Worm (Caenorhabditis elegans) whole organism, late embryonic: ENCODE results near the gene W02B12.12.

Experiments
- ahr-1 ChIP-seq: sonication (generic microtip); optimal IDR thresholded peaks from 2 replicates; lab custom pipeline; 2016; ENCODE audit warnings: missing genetic modification characterization, missing compliant biosample characterization
- ceh-18 ChIP-seq: sonication (generic microtip); optimal IDR thresholded peaks from 2 replicates; lab custom pipeline; 2016; ENCODE audit warnings: missing genetic modification characterization, missing compliant biosample characterization
- ceh-45 ChIP-seq: fragments of 200-800 bp; sonication (Bioruptor generic); IDR thresholded peaks from 2 replicates; pipeline ENCODE4 v1.3.6; 2022; ENCODE audit warnings: missing genetic modification reagents, missing genetic modification characterization, missing compliant biosample characterization
- hlh-8 ChIP-seq: sonication (generic microtip); optimal IDR thresholded peaks from 2 replicates; lab custom pipeline; 2016; ENCODE audit warnings: missing genotype, missing genetic modification characterization, missing compliant biosample characterization
- npax-4 ChIP-seq: sonication (generic microtip); optimal IDR thresholded peaks from 2 replicates; lab custom pipeline; 2016; ENCODE audit warnings: missing genetic modification characterization, missing compliant biosample characterization
- pha-4 ChIP-seq: fragments of 150-350 bp; optimal IDR thresholded peaks from 2 replicates; lab custom pipeline; 2018; ENCODE audit warnings: missing biosample characterization, missing genetic modification reagents, missing genetic modification characterization
- pqm-1 ChIP-seq: sonication (generic microtip); optimal IDR thresholded peaks from 2 replicates; lab custom pipeline; 2016; ENCODE audit warnings: missing genetic modification characterization, missing compliant biosample characterization
- pros-1 ChIP-seq: fragments of 150-350 bp; optimal IDR thresholded peaks from 2 replicates; lab custom pipeline; 2014; ENCODE audit warnings: missing biosample characterization, missing genetic modification reagents, missing genetic modification characterization
- syd-9 ChIP-seq: sonication (generic microtip); optimal IDR thresholded peaks from 2 replicates; lab custom pipeline; 2016; ENCODE audit warnings: mild to moderate bottlenecking, missing genetic modification characterization, moderate library complexity, missing compliant biosample characterization

DNA sequence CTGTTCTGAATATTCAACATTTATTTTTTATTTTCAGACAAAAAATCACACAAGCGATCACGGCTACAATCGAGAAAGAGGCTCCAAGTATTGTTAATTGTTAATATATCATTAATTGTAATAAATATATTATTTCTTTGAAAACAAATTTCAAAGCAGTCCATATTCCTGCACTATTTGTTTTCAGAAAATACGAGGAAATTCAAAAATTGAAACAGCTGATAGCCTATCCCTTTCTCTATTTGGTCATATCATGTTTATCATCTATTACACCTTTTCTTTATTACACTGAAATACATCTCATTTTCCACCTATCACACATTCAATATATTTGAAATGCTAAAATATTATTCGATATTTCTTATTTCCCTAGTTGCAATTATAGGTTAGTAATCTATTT, 34.0 kb downstream of the W02B12.12 start, which contains the start of gene W02B12.13:
- TF ChIP-seq pha-4 (tag; lab: Kevin White, UChicago) (no peak), pqm-1 (tag; lab: Kevin White, UChicago) (no peak), ceh-45 (GFP tag; lab: Robert Waterston, UW) (no peak), syd-9 (tag; lab: Kevin White, UChicago) (no peak), pros-1 (tag; lab: Kevin White, UChicago) (no peak), ceh-18 (tag; lab: Kevin White, UChicago) (no peak), hlh-8 (no peak), ahr-1 (tag; lab: Kevin White, UChicago) (no peak), npax-4 (tag; lab: Kevin White, UChicago) (no peak)
